Fruit fly (Drosophila melanogaster): ENCODE data around the gene CG4186.

The CG4186 gene

dm6 chr3L:20772647-20773015 is 3.2 kb downstream of the CG4186 start:
- TF ChIP-seq CG30020 (tag; optimal IDR thresholded peaks at IDR 0.05) (no peak), MESR4 (GFP tag; optimal IDR thresholded peaks at IDR 0.05) (no peak), nmo (GFP tag; optimal IDR thresholded peaks at IDR 0.05) (no peak), chm (GFP tag; IDR thresholded peaks at IDR 0.05) (no peak), exex (tag; optimal IDR thresholded peaks at IDR 0.05) (no peak), Elba2 (GFP tag; optimal IDR thresholded peaks at IDR 0.05) (no peak)

dm6 chr3L:20777496-20777895 is 8.1 kb downstream of the CG4186 start:
- TF ChIP-seq CG34376 (GFP tag; optimal IDR thresholded peaks at IDR 0.05) (peak; percentile 91), CG14860 (GFP tag; IDR thresholded peaks at IDR 0.05; ENCODE audit: partially characterized antibody) (no peak), gt (GFP tag; IDR thresholded peaks at IDR 0.05) (no peak), Med (GFP tag) (peak; percentile 48), mirr (GFP tag; optimal IDR thresholded peaks at IDR 0.05) (peak; percentile 37), zen2 (GFP tag; IDR thresholded peaks at IDR 0.05; ENCODE audit: partially characterized antibody) (0 out of 3 replicates have a peak, but pooled peaks have one; percentile 12), exex (tag; optimal IDR thresholded peaks at IDR 0.05) (peak; percentile 32), CG34422 (GFP tag; IDR thresholded peaks at IDR 0.05) (no peak), sug (tag; optimal IDR thresholded peaks at IDR 0.05) (peak; percentile 31), CG8944 (GFP tag; optimal IDR thresholded peaks at IDR 0.05) (no peak), ftz-f1 (GFP tag; optimal IDR thresholded peaks at IDR 0.05) (peak; percentile 56), CG7357 (GFP tag; IDR thresholded peaks at IDR 0.05) (no peak)

DNA sequence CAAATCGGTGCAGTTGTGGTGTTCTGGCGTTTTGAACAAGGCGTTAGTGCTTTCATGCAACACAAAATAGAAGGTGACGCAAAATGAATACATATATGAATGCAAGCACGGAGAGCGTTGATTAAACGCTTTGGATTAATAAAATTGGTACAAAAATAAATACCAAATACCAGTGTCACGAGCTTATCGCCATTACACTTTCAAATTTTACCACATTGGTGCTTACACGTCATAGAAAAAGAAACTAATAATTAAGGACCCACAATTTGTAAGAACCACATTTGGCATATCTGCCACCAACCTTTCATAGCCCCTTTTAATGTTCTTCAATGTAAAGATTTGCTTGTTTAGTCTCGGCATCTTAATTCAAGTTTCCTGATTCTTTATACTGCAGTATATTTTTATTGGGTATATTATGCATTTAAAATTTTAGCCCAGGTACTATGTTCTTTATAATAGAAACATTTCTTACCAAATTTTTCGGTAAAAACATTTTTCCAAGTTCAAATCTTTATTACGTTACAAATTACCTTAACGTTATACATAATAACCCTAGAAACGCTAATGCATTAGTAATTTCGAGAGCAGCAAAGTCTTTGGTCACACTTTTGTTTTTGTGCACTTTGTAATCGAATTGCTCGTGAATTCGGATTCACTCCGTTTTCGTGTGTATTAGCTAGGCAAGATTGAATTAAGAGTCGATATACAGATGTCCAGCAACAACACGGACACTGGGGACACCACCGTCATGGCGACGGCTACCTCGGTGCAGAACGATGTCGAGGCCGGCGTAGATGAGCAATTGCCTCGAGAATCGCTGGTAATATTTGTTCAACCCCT is 9.1 kb downstream of the CG4186 start, which contains the start of the genes Pex16 and Pex14:
Gene Pex16 (minus strand): TSS at position 41 of the 840 bp plus-strand sequence.
Gene Pex14 (plus strand): TSS at position 576 of the 840 bp plus-strand sequence.
- TF ChIP-seq CG7786 (GFP tag; optimal IDR thresholded peaks at IDR 0.05) (peak; percentile 81), stc (GFP tag; IDR thresholded peaks at IDR 0.05) (no peak), CG15011 (GFP tag; optimal IDR thresholded peaks at IDR 0.05) (no peak), gfzf (GFP tag; optimal IDR thresholded peaks at IDR 0.05) (peak; percentile 86), CG10462 (GFP tag; optimal IDR thresholded peaks at IDR 0.05) (peak; percentile 5), CG6791 (GFP tag; IDR thresholded peaks at IDR 0.05; ENCODE audit: partially characterized antibody) (no peak), Side (GFP tag; optimal IDR thresholded peaks at IDR 0.05) (peak; percentile 68), lbe (GFP tag; optimal IDR thresholded peaks at IDR 0.05) (no peak), CG6254 (GFP tag; optimal IDR thresholded peaks at IDR 0.05) (no peak), Gsc (GFP tag; IDR thresholded peaks at IDR 0.05) (peak; percentile 43; the same call in 1 of the 2 replicates), hb (GFP tag; IDR thresholded peaks at IDR 0.05; ENCODE audit: partially characterized antibody) (no peak), BtbVII (GFP tag; optimal IDR thresholded peaks at IDR 0.05) (no peak), vvl (GFP tag; IDR thresholded peaks at IDR 0.05) (peak; percentile 78; the same call in 1 of the 2 replicates), CG1529 (GFP tag; optimal IDR thresholded peaks at IDR 0.05) (peak; percentile 23), cas (GFP tag; IDR thresholded peaks at IDR 0.05) (no peak), crc (GFP tag; optimal IDR thresholded peaks at IDR 0.05) (peak; percentile 46), psq (GFP tag; optimal IDR thresholded peaks at IDR 0.05) (peak; percentile 32), NC2β (GFP tag; optimal IDR thresholded peaks at IDR 0.05) (peak; percentile 24), sob (GFP tag; IDR thresholded peaks at IDR 0.05) (peak; percentile 79), C15 (GFP tag; IDR thresholded peaks at IDR 0.05) (0 out of 3 replicates have a peak, but pooled peaks have one; percentile 42), CG15479 (GFP tag; optimal IDR thresholded peaks at IDR 0.05) (no peak), mld (GFP tag; IDR thresholded peaks at IDR 0.05; ENCODE audit: partially characterized antibody) (no peak), Oli (tag; optimal IDR thresholded peaks at IDR 0.05) (peak; percentile 59), Doc2 (GFP tag; IDR thresholded peaks at IDR 0.05) (no peak), exex (tag; optimal IDR thresholded peaks at IDR 0.05) (no peak), CG1832 (GFP tag; optimal IDR thresholded peaks at IDR 0.05) (no peak), CG9932 (GFP tag; IDR thresholded peaks at IDR 0.05) (peak; percentile 85), CG18619 (GFP tag; optimal IDR thresholded peaks at IDR 0.05) (peak; percentile 69), cad (GFP tag; optimal IDR thresholded peaks at IDR 0.05) (no peak), CG12659 (GFP tag; optimal IDR thresholded peaks at IDR 0.05) (peak; percentile 56), ato (GFP tag; IDR thresholded peaks at IDR 0.05; ENCODE audit: partially characterized antibody) (no peak)
